Worm (Caenorhabditis elegans) whole organism, L4 larva: ENCODE data around the gene fmo-2.
"Not testable (repeated sequence)": the region's sequence is repeated elsewhere in the genome, so short reads cannot be mapped to it uniquely, and the experiment has no call there.

ENCODE experiments used
- D1046.2 ChIP-seq: fragments of 200-800 bp; sonication (Bioruptor generic); IDR thresholded peaks from 2 replicates; pipeline ENCODE4 v1.3.6; 2022; ENCODE audit warnings: missing genetic modification characterization, missing compliant biosample characterization
- F44E2.7 ChIP-seq: fragments of 200-800 bp; sonication (Bioruptor generic); IDR thresholded peaks from 2 replicates; pipeline ENCODE4 v2.1.2; 2022; ENCODE audit warnings: missing genetic modification characterization, missing compliant biosample characterization
- T20F7.1 ChIP-seq: fragments of 200-800 bp; sonication (Bioruptor generic); optimal IDR thresholded peaks from 2 replicates; lab custom pipeline; 2018; ENCODE audit warnings: mild to moderate bottlenecking, missing genetic modification characterization, missing compliant biosample characterization
- aha-1 ChIP-seq: fragments of 150-350 bp; peaks from one replicate; lab custom pipeline; 2014; ENCODE audit warnings: missing biosample characterization, missing genetic modification characterization
- ceh-62 ChIP-seq: sonication (generic microtip); optimal IDR thresholded peaks from 2 replicates; lab custom pipeline; 2017; ENCODE audit warnings: missing biosample characterization, missing genetic modification characterization
- ctbp-1 ChIP-seq: fragments of 200-800 bp; sonication (Bioruptor generic); IDR thresholded peaks from 2 replicates; pipeline ENCODE4 v1.3.6; 2022; ENCODE audit warnings: missing genetic modification reagents, missing genetic modification characterization, missing compliant biosample characterization
- daf-12 ChIP-seq: fragments of 150-350 bp; optimal IDR thresholded peaks from 2 replicates; lab custom pipeline; 2014; ENCODE audit warnings: missing biosample characterization, missing genetic modification reagents, missing genetic modification characterization
- daf-16 ChIP-seq, 3 experiments: sonication (generic microtip); optimal IDR thresholded peaks; 2 replicates each; lab custom pipeline; 2016 to 2017; ENCODE audit warnings: missing genetic modification characterization in 3 of 3, missing genetic modification reagents in 3 of 3, mild to moderate bottlenecking in 2 of 3, missing compliant biosample characterization in 2 of 3, missing biosample characterization in 1 of 3, moderate library complexity in 1 of 3
- daf-8 ChIP-seq: fragments of 200-800 bp; sonication (Bioruptor generic); IDR thresholded peaks from 2 replicates; pipeline ENCODE4 v1.3.6; 2022; ENCODE audit warnings: missing genetic modification characterization, missing compliant biosample characterization
- dmd-6 ChIP-seq: fragments of 200-800 bp; sonication (Bioruptor generic); IDR thresholded peaks from 2 replicates; pipeline ENCODE4 v1.3.6; 2022; ENCODE audit warnings: missing genetic modification reagents, missing genetic modification characterization, missing compliant biosample characterization
- duxl-1 ChIP-seq: sonication (generic microtip); optimal IDR thresholded peaks from 2 replicates; lab custom pipeline; 2016; ENCODE audit warnings: mild to moderate bottlenecking, missing genetic modification characterization, moderate library complexity, missing compliant biosample characterization; ENCODE audit not compliant: poor library complexity
- dve-1 ChIP-seq: sonication (generic microtip); optimal IDR thresholded peaks from 2 replicates; lab custom pipeline; 2017; ENCODE audit warnings: antibody characterized with exemption, mild to moderate bottlenecking, missing genetic modification characterization, missing compliant biosample characterization; ENCODE audit not compliant: insufficient read depth
- egl-27 ChIP-seq: sonication (generic microtip); optimal IDR thresholded peaks from 3 replicates; lab custom pipeline; 2017; ENCODE audit warnings: missing biosample characterization, missing genetic modification reagents, missing genetic modification characterization
- egl-43 ChIP-seq: fragments of 200-800 bp; sonication (Bioruptor generic); IDR thresholded peaks from 2 replicates; pipeline ENCODE4 v1.3.6; 2022; ENCODE audit warnings: missing genetic modification reagents, missing genetic modification characterization, missing compliant biosample characterization
- hif-1 ChIP-seq, 2 experiments: sonication (generic microtip); optimal IDR thresholded peaks; 2 replicates each; lab custom pipeline; 2016 to 2017; ENCODE audit warnings: missing compliant biosample characterization in 2 of 2, missing genetic modification characterization in 2 of 2, missing genetic modification reagents in 2 of 2, missing genotype in 2 of 2, mild to moderate bottlenecking in 1 of 2
- hlh-11 ChIP-seq: fragments of 200-800 bp; sonication (Bioruptor generic); optimal IDR thresholded peaks from 2 replicates; lab custom pipeline; 2018; ENCODE audit warnings: mild to moderate bottlenecking, missing genetic modification characterization, missing compliant biosample characterization
- lim-7 ChIP-seq: fragments of 200-800 bp; sonication (Bioruptor generic); IDR thresholded peaks from 2 replicates; pipeline ENCODE4 v1.3.6; 2022; ENCODE audit warnings: missing genetic modification characterization, missing compliant biosample characterization
- lin-1 ChIP-seq: fragments of 200-800 bp; sonication (Bioruptor generic); IDR thresholded peaks from 2 replicates; pipeline ENCODE4 v1.3.6; 2022; ENCODE audit warnings: missing genetic modification reagents, missing genetic modification characterization, missing compliant biosample characterization
- lin-39 ChIP-seq: fragments of 150-350 bp; optimal IDR thresholded peaks from 2 replicates; lab custom pipeline; 2014; ENCODE audit warnings: missing biosample characterization, missing genetic modification reagents, missing genetic modification characterization
- mdl-1 ChIP-seq, 2 experiments: fragments of 150-350 bp in 1 of 2; sonication (generic microtip) in 1 of 2; optimal IDR thresholded peaks; 2 replicates each; lab custom pipeline; 2014 to 2017; ENCODE audit warnings: missing biosample characterization in 2 of 2, missing genetic modification characterization in 2 of 2
- mes-2 ChIP-seq: sonication (generic microtip); optimal IDR thresholded peaks from 2 replicates; lab custom pipeline; 2016; ENCODE audit warnings: missing genotype, mild to moderate bottlenecking, missing genetic modification characterization, missing compliant biosample characterization; ENCODE audit not compliant: poor library complexity, severe bottlenecking
- mxl-3 ChIP-seq: fragments of 200-800 bp; sonication (Bioruptor generic); optimal IDR thresholded peaks from 2 replicates; lab custom pipeline; 2018; ENCODE audit warnings: mild to moderate bottlenecking, missing genetic modification characterization, missing compliant biosample characterization
- nhr-11 ChIP-seq: fragments of 150-350 bp; optimal IDR thresholded peaks from 2 replicates; lab custom pipeline; 2014; ENCODE audit warnings: missing biosample characterization, missing genetic modification characterization
- nhr-28 ChIP-seq: fragments of 150-350 bp; optimal IDR thresholded peaks from 2 replicates; lab custom pipeline; 2014; ENCODE audit warnings: missing biosample characterization, missing genetic modification characterization
- nhr-42 ChIP-seq: fragments of 200-800 bp; sonication (Bioruptor generic); IDR thresholded peaks from 2 replicates; pipeline ENCODE4 v1.3.6; 2022; ENCODE audit warnings: missing genetic modification characterization, missing compliant biosample characterization
- nhr-48 ChIP-seq: sonication (generic microtip); optimal IDR thresholded peaks from 2 replicates; lab custom pipeline; 2016; ENCODE audit warnings: mild to moderate bottlenecking, missing genetic modification characterization, missing compliant biosample characterization
- nhr-6 ChIP-seq: fragments of 150-350 bp; optimal IDR thresholded peaks from 2 replicates; lab custom pipeline; 2014; ENCODE audit warnings: missing biosample characterization, missing genetic modification characterization
- nhr-77 ChIP-seq: fragments of 150-350 bp; optimal IDR thresholded peaks from 2 replicates; lab custom pipeline; 2014; ENCODE audit warnings: missing biosample characterization, missing genetic modification characterization
- pqm-1 ChIP-seq: sonication (generic microtip); optimal IDR thresholded peaks from 2 replicates; lab custom pipeline; 2017; ENCODE audit warnings: missing biosample characterization, missing genetic modification characterization
- sdz-12 ChIP-seq: fragments of 200-800 bp; sonication (Bioruptor generic); optimal IDR thresholded peaks from 2 replicates; lab custom pipeline; 2018; ENCODE audit warnings: mild to moderate bottlenecking, missing genetic modification characterization, missing compliant biosample characterization
- set-16 ChIP-seq: fragments of 200-800 bp; sonication (Bioruptor generic); IDR thresholded peaks from 2 replicates; pipeline ENCODE4 v1.3.6; 2022; ENCODE audit warnings: missing genetic modification reagents, missing genetic modification characterization, missing compliant biosample characterization
- snpc-4 ChIP-seq: fragments of 150-350 bp; optimal IDR thresholded peaks from 2 replicates; lab custom pipeline; 2014; ENCODE audit warnings: missing biosample characterization, missing genetic modification characterization
- tra-1 ChIP-seq: fragments of 200-800 bp; sonication (Bioruptor generic); IDR thresholded peaks from 2 replicates; pipeline ENCODE4 v1.3.6; 2022; ENCODE audit warnings: missing genetic modification reagents, missing genetic modification characterization, missing compliant biosample characterization
- unc-62 ChIP-seq, 3 experiments: fragments of 150-350 bp in 1 of 3; sonication (generic microtip); optimal IDR thresholded peaks in 2 of 3; peaks in 1 of 3; 1 replicate in 1 of 3; 2 replicates in 2 of 3; lab custom pipeline; 2014 to 2017; ENCODE audit warnings: missing biosample characterization in 3 of 3, missing genetic modification characterization in 3 of 3, missing genetic modification reagents in 3 of 3, missing genotype in 1 of 3
- vab-7 ChIP-seq: fragments of 200-800 bp; sonication (Bioruptor generic); IDR thresholded peaks from 2 replicates; pipeline ENCODE4 v1.3.6; 2022; ENCODE audit warnings: missing genetic modification reagents, missing genetic modification characterization, missing compliant biosample characterization
- zip-11 ChIP-seq: fragments of 200-800 bp; sonication (Bioruptor generic); IDR thresholded peaks from 2 replicates; pipeline ENCODE4 v1.3.6; 2022; ENCODE audit warnings: missing genetic modification characterization, missing compliant biosample characterization
- zip-2 ChIP-seq: fragments of 150-350 bp; optimal IDR thresholded peaks from 2 replicates; lab custom pipeline; 2014; ENCODE audit warnings: missing biosample characterization, missing genetic modification characterization
- ztf-11 ChIP-seq: fragments of 150-350 bp; optimal IDR thresholded peaks from 2 replicates; lab custom pipeline; 2014; ENCODE audit warnings: missing biosample characterization, missing genetic modification characterization
- ztf-7 ChIP-seq: fragments of 150-350 bp; optimal IDR thresholded peaks from 2 replicates; lab custom pipeline; 2014; ENCODE audit warnings: missing biosample characterization, missing genetic modification characterization

fmo-2 gene

ce11 chrIV:10682155-10682749 is at the start of gene fmo-2:
Gene fmo-2, plus strand, starts transcription at chrIV:10682524.
- TF ChIP-seq mdl-1 (tag; optimal IDR thresholded peaks at IDR 0.05; lab: Kevin White, UChicago) (peak in 1 of 2 experiments; percentile 74), daf-16 (GFP tag; optimal IDR thresholded peaks at IDR 0.05; lab: Kevin White, UChicago) (no peak), daf-16 (tag; optimal IDR thresholded peaks at IDR 0.05; lab: Kevin White, UChicago) (no peak), egl-43 (GFP tag; lab: Robert Waterston, UW) (no peak), set-16 (GFP tag; lab: Robert Waterston, UW) (no peak), vab-7 (GFP tag; lab: Robert Waterston, UW) (no peak), mxl-3 (peak; percentile 80), ztf-11 (tag; lab: Kevin White, UChicago) (no peak), unc-62 (GFP tag; optimal IDR thresholded peaks at IDR 0.05 in 1 of 2; lab: Kevin White, UChicago) (peak in 1 of 2 experiments; percentile 99), unc-62 (tag; optimal IDR thresholded peaks at IDR 0.05; lab: Kevin White, UChicago) (no peak), hlh-11 (no peak), aha-1 (tag; lab: Kevin White, UChicago) (peak; percentile 82), nhr-28 (tag; lab: Kevin White, UChicago) (peak; percentile 76), F44E2.7 (GFP tag; lab: Robert Waterston, UW) (no peak), dmd-6 (GFP tag; lab: Robert Waterston, UW) (0 out of 2 replicates have a peak, but pooled peaks have one; percentile 31), duxl-1 (tag; lab: Kevin White, UChicago) (no peak), tra-1 (0 out of 2 replicates have a peak, but pooled peaks have one; percentile 28), ztf-7 (tag; lab: Kevin White, UChicago) (no peak)
- TF ChIP-seq, all 104 proteins: peak for 7

ce11 chrIV:10636649-10637048 is 45.7 kb upstream of the fmo-2 start, which contains the start of gene F56C4.1:
Gene F56C4.1, plus strand, starts transcription at chrIV:10636949.
- TF ChIP-seq hlh-11 (no peak), hif-1 (tag; optimal IDR thresholded peaks at IDR 0.05; lab: Kevin White, UChicago) (no peak), lin-1 (GFP tag; lab: Robert Waterston, UW) (no peak), nhr-48 (tag; lab: Kevin White, UChicago) (no peak)

DNA sequence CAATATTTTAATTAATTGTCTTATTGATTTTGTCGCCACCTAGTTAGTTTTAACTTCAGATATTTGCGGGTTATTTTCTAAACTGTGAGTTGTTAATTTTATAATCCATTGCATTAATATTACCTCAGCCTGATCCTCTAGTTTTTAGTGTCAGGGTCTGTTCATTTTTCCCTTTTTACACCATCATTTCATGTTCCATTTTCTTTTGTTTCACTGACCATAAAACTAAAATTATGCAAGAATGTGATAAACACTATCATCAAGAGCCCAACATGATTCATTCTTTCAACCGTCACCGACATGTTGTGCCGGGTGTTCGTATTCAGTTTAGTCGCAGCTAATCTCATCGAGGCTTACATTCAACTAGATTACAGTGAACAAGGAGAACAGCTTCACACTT is 43.3 kb upstream of the fmo-2 start, which contains the start of gene F56C4.2:
Gene F56C4.2 (plus strand): TSS at position 301 of the 400 bp plus-strand sequence.
- TF ChIP-seq aha-1 (tag; lab: Kevin White, UChicago) (peak; percentile 65), snpc-4 (tag; lab: Kevin White, UChicago) (no peak)

DNA sequence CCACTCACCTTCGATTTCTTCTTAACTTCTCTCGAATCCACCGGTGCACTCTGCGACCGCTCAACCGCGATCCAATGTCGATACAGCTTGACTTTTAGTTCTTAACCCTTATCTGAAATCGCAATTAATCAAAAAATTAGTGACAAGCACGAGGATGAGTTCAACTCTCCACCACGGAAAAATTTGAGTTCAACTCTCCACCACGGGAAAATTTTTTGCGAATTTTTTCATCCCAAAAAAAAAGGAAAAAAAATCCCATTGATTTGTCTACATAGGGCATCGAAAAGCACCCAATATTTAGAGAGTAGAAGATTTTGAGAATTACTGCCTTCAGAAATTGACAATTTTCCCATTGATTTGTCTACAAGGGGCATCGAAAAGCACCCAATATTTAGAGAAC is 28.3 kb upstream of the fmo-2 start, which contains the start of gene glb-19:
Gene glb-19 (minus strand): TSS at position 101 of the 400 bp plus-strand sequence.
- TF ChIP-seq ceh-62 (tag; lab: Kevin White, UChicago); lin-39 (tag; lab: Kevin White, UChicago); ctbp-1: not testable (repeated sequence)
- TF ChIP-seq, all 104 proteins: peak for 0; not testable (repeated sequence) for 104

- peak; percentile 18 for TF ChIP-seq hlh-11
- TF ChIP-seq mxl-3 = no peak
- no peak for TF ChIP-seq egl-27 (tag; lab: Kevin White, UChicago)
- TF ChIP-seq nhr-42 (GFP tag; lab: Robert Waterston, UW) = no peak
- TF ChIP-seq nhr-6 (tag; lab: Kevin White, UChicago) = no peak
- TF ChIP-seq set-16 (GFP tag; lab: Robert Waterston, UW) = no peak
- TF ChIP-seq daf-16 (GFP tag; optimal IDR thresholded peaks at IDR 0.05; lab: Kevin White, UChicago) = no peak
- TF ChIP-seq daf-16 (tag; optimal IDR thresholded peaks at IDR 0.05; lab: Kevin White, UChicago) = peak; percentile 48
- TF ChIP-seq mdl-1 (tag; optimal IDR thresholded peaks at IDR 0.05; lab: Kevin White, UChicago) = no peak
- TF ChIP-seq zip-2 = no peak
- no peak for TF ChIP-seq lim-7 (GFP tag; lab: Robert Waterston, UW)
- TF ChIP-seq daf-8 (GFP tag; lab: Robert Waterston, UW) = no peak
- no peak for TF ChIP-seq zip-11 (GFP tag; lab: Robert Waterston, UW)
- peak; percentile 35 for TF ChIP-seq dve-1 (tag; lab: Kevin White, UChicago)
- no peak for TF ChIP-seq daf-12 (tag; lab: Kevin White, UChicago)
- TF ChIP-seq T20F7.1 (GFP tag; lab: Kevin White, UChicago) = no peak
- peak; percentile 80 for TF ChIP-seq pqm-1 (tag; lab: Kevin White, UChicago)
- TF ChIP-seq nhr-77 (tag; lab: Kevin White, UChicago) = peak; percentile 21
- TF ChIP-seq mes-2 = no peak
- TF ChIP-seq hif-1 (tag; optimal IDR thresholded peaks at IDR 0.05; lab: Kevin White, UChicago) = no peak
- TF ChIP-seq sdz-12 = no peak
- TF ChIP-seq dmd-6 (GFP tag; lab: Robert Waterston, UW) = peak; percentile 44; the same call in 1 of the 2 replicates
- peak in 1 of 2 experiments; percentile 89 for TF ChIP-seq unc-62 (GFP tag; optimal IDR thresholded peaks at IDR 0.05 in 1 of 2; lab: Kevin White, UChicago)
- TF ChIP-seq unc-62 (tag; optimal IDR thresholded peaks at IDR 0.05; lab: Kevin White, UChicago) = no peak
- no peak for TF ChIP-seq D1046.2 (GFP tag; lab: Robert Waterston, UW)
- TF ChIP-seq nhr-11 (tag; lab: Kevin White, UChicago) = no peak
Observed at ce11 chrIV:10656770-10657323, 25.5 kb upstream of the fmo-2 start, which contains the start of gene K08C7.1. Gene K08C7.1, plus strand, starts transcription at chrIV:10656812.
